Fruit fly (Drosophila melanogaster): ENCODE results near the gene CG31549.

CG31549 gene

DNA sequence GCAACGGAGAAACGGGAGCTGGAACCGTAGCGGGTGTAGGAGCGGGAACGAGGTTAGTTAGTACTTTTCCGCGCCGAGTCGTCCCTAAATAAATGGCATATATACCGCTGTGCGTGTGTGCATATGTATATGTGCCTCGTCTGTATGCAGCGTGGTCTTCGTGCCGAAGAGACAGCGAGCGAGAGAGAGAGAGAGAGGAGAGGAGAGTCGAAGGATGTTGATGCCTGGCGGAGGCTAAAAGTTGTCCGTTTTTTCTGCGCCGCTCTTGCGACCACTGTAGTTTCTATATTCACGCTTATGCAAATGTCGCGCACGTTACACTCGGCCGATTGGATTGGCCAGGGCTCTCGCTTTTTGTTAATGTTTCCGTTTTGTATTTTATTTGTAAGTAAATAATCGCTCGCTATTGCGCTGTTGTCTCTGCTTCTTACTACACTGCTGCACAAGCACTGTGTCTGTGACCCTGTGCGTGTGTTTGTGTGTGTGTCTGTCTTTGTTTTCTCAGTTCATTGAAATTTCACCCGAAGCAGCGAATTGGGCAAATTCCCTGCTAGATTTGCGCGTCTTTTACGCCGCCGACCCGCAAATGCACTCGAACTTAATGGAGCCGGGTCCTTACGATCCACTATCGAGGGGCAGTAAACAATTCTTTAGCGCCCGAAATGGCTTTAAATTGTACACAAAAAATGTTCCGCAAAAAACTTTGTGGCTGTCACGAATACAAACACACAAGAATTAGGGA lies 19.4 kb upstream of the CG31549 start, which contains the start of gene Rga:
Gene Rga (minus strand): TSS at position 741 of the 742 bp plus-strand sequence.
- TF ChIP-seq CG8478 (optimal IDR thresholded peaks at IDR 0.05) (no peak), CTCF (optimal IDR thresholded peaks at IDR 0.05) (no peak)

DNA sequence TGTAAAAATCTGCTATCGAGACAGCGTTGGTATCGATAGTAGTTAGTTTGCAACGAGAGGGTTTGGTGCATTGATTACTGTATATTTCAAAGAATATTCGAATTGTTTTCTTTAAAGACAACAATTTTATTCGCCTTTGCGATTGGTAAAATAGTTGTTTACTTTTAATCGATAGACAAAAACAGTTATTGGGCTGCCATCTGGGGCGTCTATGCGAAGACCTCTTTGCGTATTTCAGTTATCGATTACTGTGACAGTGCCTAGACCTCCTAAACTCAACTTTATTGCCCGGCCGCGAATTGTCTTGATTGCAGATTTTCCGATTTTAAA lies 18.9 kb upstream of the CG31549 start, which contains the start of gene Atu:
Gene Atu (plus strand): TSS at position 245 of the 330 bp plus-strand sequence.
- TF ChIP-seq CG8478 (optimal IDR thresholded peaks at IDR 0.05) (no peak), CTCF (optimal IDR thresholded peaks at IDR 0.05) (no peak)

- TF ChIP-seq CTCF (optimal IDR thresholded peaks at IDR 0.05) = no peak
- no peak for TF ChIP-seq CG8478 (optimal IDR thresholded peaks at IDR 0.05)
Measured at dm6 chr3R:5615484-5615883, 16.5 kb upstream of the CG31549 start.

- TF ChIP-seq CTCF (optimal IDR thresholded peaks at IDR 0.05) (no peak), CG8478 (optimal IDR thresholded peaks at IDR 0.05) (no peak)
Measured at dm6 chr3R:5617923-5618623, 13.9 kb upstream of the CG31549 start.

DNA sequence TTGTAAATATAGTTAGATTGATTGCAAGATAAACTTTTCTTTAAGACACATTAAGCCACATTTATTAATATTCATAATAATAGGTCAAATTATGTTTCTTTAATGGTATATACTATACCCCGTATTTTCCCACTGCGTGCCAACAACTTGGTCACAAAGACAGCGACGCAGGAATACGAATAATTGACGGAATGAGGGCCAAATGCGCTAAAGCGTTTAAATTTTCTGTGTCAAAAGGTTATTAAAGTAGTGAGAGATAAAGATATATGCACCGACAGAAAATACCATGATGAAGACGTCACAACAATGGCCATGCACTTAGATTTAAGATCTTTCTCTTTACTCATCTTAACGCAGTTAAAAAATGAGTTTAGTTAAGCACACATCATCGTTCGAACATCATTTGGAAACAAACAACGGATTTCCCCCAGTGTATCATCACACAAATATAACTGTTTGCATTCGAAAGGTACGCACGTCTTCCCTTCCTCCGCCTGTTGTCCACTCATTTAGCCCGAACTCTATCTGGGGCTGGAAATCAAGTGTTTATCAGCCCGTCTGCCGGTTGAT lies 11.5 kb upstream of the CG31549 start:
- no peak for TF ChIP-seq CG8478 (optimal IDR thresholded peaks at IDR 0.05)
- TF ChIP-seq CTCF (optimal IDR thresholded peaks at IDR 0.05) = no peak

DNA sequence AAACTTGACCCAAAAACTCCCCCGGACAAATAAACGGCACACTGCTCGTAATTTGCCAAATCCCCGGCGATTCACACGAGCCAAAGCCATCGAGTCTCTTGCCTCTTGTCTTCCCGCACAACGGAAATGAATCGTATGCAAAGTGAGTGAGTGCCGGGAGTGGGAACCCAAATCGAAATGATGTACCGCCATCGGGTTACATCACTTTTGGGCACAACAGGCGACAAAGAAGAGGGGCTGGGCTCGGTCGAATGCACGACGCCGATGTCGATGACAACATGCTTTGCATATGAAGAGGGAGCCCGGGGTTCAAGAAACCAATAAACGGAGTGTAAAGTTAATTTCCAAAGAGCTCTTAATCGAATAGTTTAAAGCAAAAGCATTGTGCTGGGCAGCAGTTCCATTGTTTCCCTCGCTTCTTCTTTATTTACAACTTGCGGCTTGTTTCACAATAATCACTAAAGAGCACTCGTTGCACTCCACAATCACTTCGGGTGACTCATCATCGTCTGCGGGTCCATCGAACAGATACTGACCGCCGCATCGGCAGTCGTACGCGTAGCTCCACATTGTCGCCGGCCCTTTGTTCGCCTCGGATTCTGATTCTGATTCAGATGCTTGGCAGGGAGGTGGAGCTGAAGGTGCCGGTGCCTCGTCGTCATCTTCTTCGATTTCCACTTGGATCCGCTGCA lies 10.1 kb upstream of the CG31549 start:
- TF ChIP-seq CG8478 (optimal IDR thresholded peaks at IDR 0.05) (no peak), CTCF (optimal IDR thresholded peaks at IDR 0.05) (no peak)

- TF ChIP-seq CTCF (optimal IDR thresholded peaks at IDR 0.05) = no peak
- no peak for TF ChIP-seq CG8478 (optimal IDR thresholded peaks at IDR 0.05)
Measured at dm6 chr3R:5622406-5622752, 9.6 kb upstream of the CG31549 start.

- TF ChIP-seq CTCF (optimal IDR thresholded peaks at IDR 0.05) (no peak), CG8478 (optimal IDR thresholded peaks at IDR 0.05) (no peak)
Measured at dm6 chr3R:5622985-5623630, 8.9 kb upstream of the CG31549 start.

DNA sequence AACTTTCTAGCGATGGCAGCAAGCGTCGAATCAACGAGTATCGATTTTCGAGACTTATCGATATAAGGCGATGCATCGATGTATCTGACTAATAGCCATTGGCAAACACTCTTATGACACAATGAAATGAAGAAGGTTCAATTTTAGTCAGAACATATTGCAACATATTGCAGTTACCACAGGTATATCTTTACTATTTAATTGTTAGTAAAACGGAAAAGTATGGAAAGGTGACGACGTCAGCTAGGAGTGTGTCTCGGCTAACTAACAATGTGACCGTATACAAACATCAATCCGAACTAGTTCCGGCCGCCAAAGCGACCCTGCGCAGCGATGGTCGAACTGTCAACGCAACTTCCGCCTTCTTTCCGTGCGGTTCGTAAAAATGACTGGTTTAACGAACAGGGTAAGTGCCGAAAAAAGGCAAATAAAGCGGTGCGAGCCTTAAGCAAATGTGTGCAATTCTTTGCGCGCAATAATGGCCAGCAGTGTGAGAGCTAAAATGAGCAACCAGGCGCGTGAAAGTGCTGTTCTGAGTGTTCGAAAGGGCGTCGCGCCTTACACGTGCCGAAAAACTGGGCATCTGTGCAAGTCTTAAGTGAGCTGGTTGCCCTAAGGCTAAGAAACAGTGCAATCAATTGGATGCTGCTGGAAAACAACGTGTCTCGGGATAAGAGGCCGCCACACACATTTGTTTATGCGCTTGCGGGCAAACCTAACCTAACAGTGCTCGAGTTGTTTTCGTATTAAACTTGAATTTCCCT lies 7.7 kb upstream of the CG31549 start, which contains the start of the genes Dph4, Spec2 and RpL13A:
Gene Dph4 (minus strand): TSS at position 11 of the 764 bp plus-strand sequence.
Gene Spec2 (minus strand): TSS at position 11 of the 764 bp plus-strand sequence.
Gene RpL13A (plus strand): TSS at position 360 of the 764 bp plus-strand sequence.
- TF ChIP-seq CG8478 (optimal IDR thresholded peaks at IDR 0.05) (no peak), CTCF (optimal IDR thresholded peaks at IDR 0.05) (peak; percentile 47 to 55)

- TF ChIP-seq CG8478 (optimal IDR thresholded peaks at IDR 0.05) (no peak), CTCF (optimal IDR thresholded peaks at IDR 0.05) (no peak)
Measured at dm6 chr3R:5627552-5627951, 4.4 kb upstream of the CG31549 start, which contains the start of gene CG31551. Gene CG31551 (plus strand): TSS chr3R:5627852.

DNA sequence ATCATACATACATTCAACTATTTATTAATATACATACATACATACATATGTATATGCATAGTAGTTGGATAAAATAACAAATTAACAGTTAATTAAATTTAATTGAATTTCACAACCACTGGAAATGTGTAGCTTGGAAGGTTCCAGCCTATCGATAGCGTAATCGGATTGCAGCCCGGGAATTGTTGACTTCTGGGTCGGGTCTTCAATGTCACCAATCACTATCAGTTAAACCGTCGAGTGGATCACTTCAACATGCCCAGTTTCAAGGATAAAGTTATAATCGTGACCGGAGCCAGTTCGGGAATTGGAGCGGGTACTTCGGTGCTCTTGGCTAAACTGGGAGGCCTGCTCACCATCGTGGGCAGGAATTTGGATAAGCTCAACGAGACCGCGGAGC lies 1.4 kb downstream of the CG31549 start, which contains the start of gene CG12171:
Gene CG12171 (plus strand): TSS at position 191 of the 400 bp plus-strand sequence.
- TF ChIP-seq CG8478 (optimal IDR thresholded peaks at IDR 0.05) = no peak
- TF ChIP-seq CTCF (optimal IDR thresholded peaks at IDR 0.05) = no peak

dm6 chr3R:5635524-5635923 lies 3.5 kb downstream of the CG31549 start, which contains the start of gene CG31546:
Gene CG31546 (minus strand): TSS chr3R:5635624.
- TF ChIP-seq CTCF (optimal IDR thresholded peaks at IDR 0.05) = no peak
- TF ChIP-seq CG8478 (optimal IDR thresholded peaks at IDR 0.05) = no peak

DNA sequence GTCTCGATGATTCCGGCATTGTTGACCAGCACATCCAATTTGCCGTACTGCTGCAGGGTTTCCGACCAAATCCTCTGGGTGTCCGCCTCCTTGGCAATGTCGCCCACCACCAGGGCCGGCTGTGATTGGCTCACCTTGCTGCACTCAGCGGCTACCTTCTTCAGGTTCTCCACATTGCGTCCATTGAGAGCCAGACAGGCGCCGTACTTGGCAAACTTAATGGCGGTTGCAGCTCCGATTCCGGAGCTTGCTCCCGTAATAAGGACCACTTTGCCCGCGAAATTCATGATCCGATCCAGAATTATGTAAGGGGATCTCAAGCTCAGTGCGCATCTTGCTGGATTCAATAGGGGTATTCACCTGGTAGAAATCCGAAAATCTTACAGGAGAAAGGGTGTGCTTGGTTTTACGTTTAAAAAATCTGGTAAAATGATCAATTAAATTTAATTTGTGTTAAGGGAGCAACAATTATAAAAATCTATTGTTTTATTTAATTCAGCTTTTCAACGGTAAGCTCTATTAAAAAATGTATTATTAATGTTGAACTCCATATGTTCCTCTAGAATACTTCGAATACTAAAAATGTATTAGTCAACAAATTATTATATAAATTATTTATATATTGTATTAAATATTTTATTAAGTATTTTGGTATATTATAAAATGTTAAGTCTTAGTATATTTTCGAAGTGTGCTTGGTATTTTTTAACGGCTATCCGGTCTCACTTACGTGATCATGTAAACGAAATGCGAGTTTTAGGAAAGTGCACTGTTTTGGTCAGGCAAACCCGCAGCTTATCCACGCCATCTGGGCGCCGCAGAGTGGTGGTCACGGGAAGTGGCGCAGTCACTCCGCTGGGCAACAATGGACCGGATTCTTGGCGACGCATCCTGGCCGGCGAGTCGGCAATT lies 4.8 kb downstream of the CG31549 start, which contains the start of the genes CG31548 and CG12170:
Gene CG31548 (minus strand): TSS at position 334 of the 912 bp plus-strand sequence.
Gene CG12170 (plus strand): TSS at position 716 of the 912 bp plus-strand sequence.
- no peak for TF ChIP-seq CG8478 (optimal IDR thresholded peaks at IDR 0.05)
- TF ChIP-seq CTCF (optimal IDR thresholded peaks at IDR 0.05) = no peak
